Worm (Caenorhabditis elegans): Measurements from ENCODE around the gene rabr-3.

DNA sequence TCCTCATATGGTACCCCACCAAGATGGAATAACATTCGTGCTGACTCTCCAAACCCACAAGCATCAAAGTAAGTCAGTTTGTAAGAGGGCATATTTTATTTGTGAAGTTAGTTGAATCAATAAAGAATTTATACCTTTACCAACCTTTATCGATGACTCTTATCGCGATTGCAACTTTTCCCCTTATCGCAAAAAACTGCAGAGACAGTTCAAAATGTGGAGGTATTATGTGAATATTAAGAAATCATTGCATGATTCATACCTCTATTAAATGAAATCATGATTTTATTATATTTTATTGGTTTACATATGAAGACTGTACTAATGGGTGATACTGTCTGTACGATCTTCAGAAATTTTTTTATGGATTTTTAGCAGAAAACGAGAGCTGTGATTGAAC, 36.7 kb downstream of the rabr-3 start, which contains the start of gene gst-22:
- TF ChIP-seq nfyb-1 (GFP tag; IDR thresholded peaks at IDR 0.05) (no peak), lsl-1 (GFP tag; optimal IDR thresholded peaks at IDR 0.05) (no peak), ama-1 (optimal IDR thresholded peaks at IDR 0.05) (no peak), ama-1 (GFP tag; optimal IDR thresholded peaks at IDR 0.05) (no peak), T26A5.8 (tag; optimal IDR thresholded peaks at IDR 0.05) (no peak), snpc-3.4 (tag; optimal IDR thresholded peaks at IDR 0.05) (no peak), Y95B8A.8 (GFP tag; IDR thresholded peaks at IDR 0.05) (no peak)

All from whole organism, young adult.